Worm (Caenorhabditis elegans) whole organism, L4/young adult: ENCODE data around the gene F26A1.19.

Experiments used
- W03F9.2 ChIP-seq: fragments of 150-350 bp; optimal IDR thresholded peaks from 2 replicates; lab custom pipeline; 2014; ENCODE audit warnings: missing biosample characterization, missing genetic modification characterization
- him-1 ChIP-seq: sonication (generic microtip); optimal IDR thresholded peaks from 2 replicates; lab custom pipeline; 2016; ENCODE audit warnings: missing genotype, missing genetic modification reagents, missing genetic modification characterization, missing compliant biosample characterization

DNA sequence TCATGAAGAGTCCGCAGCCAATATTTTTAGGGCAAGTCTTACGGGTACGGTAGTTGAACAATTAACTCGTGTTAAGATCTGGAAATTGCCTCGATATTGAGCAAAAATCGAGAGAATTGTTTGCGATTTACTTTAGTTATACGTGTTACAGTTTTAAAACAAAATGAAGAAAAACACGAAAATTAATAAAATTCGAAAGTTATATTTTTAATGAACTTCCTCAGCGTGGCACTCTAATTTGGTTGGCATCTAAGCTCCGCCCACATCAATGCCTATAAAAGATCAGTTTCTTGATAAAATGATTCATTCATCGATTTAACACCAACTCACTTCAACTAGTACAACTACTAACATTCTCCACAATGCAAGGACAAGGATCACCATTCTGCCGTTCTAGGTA lies 32.9 kb downstream of the F26A1.19 start, which contains the start of gene gipc-1:
- TF ChIP-seq him-1 (no peak), W03F9.2 (tag; lab: Kevin White, UChicago) (no peak)
